Fruit fly (Drosophila melanogaster) whole organism, embryonic: ENCODE measurements around the gene CG33641.
A peak's percentile ranks its signal among the peaks of the same experiment; 100 is the strongest.

Experiments
- CG11085 ChIP-seq: fragments of 200-800 bp; sonication (Bioruptor generic); IDR thresholded peaks from 2 replicates; pipeline ENCODE4 v1.3.6; 2022; ENCODE audit warnings: missing biosample characterization, missing genetic modification characterization
- CG11560 ChIP-seq: fragments of 200-800 bp; sonication (Bioruptor generic); IDR thresholded peaks from 3 replicates; pipeline ENCODE4 v1.3.6; 2022; ENCODE audit warnings: missing biosample characterization, missing genetic modification characterization
- CG11695 ChIP-seq: fragments of 200-800 bp; sonication (Bioruptor generic); IDR thresholded peaks from 3 replicates; pipeline ENCODE4 v1.3.6; 2022; ENCODE audit warnings: missing biosample characterization, missing genetic modification characterization
- CG11723 ChIP-seq: fragments of 200-800 bp; sonication (Bioruptor generic); optimal IDR thresholded peaks from 2 replicates; lab custom pipeline; 2017; ENCODE audit warnings: missing biosample characterization, mild to moderate bottlenecking, missing genetic modification characterization
- CG12299 ChIP-seq: fragments of 200-800 bp; sonication (Bioruptor generic); optimal IDR thresholded peaks from 2 replicates; lab custom pipeline; 2018; ENCODE audit warnings: missing biosample characterization, mild to moderate bottlenecking, missing genetic modification characterization
- CG12769 ChIP-seq: fragments of 200-800 bp; sonication (Bioruptor generic); optimal IDR thresholded peaks from 2 replicates; lab custom pipeline; 2019; ENCODE audit warnings: missing biosample characterization, mild to moderate bottlenecking, missing genetic modification characterization, moderate library complexity
- CG13894 ChIP-seq: fragments of 200-800 bp; sonication (Bioruptor generic); optimal IDR thresholded peaks from 3 replicates; lab custom pipeline; 2018; ENCODE audit warnings: missing biosample characterization, mild to moderate bottlenecking, missing genetic modification characterization, moderate library complexity
- CG14710 ChIP-seq: fragments of 200-800 bp; sonication (Bioruptor generic); optimal IDR thresholded peaks from 3 replicates; lab custom pipeline; 2019; ENCODE audit warnings: missing biosample characterization, mild to moderate bottlenecking, missing genetic modification characterization, moderate library complexity
- CG1647 ChIP-seq: fragments of 200-800 bp; sonication (Bioruptor generic); optimal IDR thresholded peaks from 3 replicates; lab custom pipeline; 2016; ENCODE audit warnings: missing biosample characterization, missing genetic modification characterization
- CG17361 ChIP-seq: fragments of 200-800 bp; sonication (Bioruptor generic); IDR thresholded peaks from 3 replicates; pipeline ENCODE4 v1.3.6; 2022; ENCODE audit warnings: missing biosample characterization, missing genetic modification characterization
- CG18599 ChIP-seq: fragments of 200-800 bp; sonication (Bioruptor generic); optimal IDR thresholded peaks from 3 replicates; lab custom pipeline; 2017; ENCODE audit warnings: missing biosample characterization, missing genetic modification characterization, mild to moderate bottlenecking, moderate library complexity, missing genetic modification reagents
- CG2199 ChIP-seq: fragments of 200-800 bp; sonication (Bioruptor generic); IDR thresholded peaks from 3 replicates; pipeline ENCODE4 v1.3.6; 2022; ENCODE audit warnings: missing biosample characterization, missing genetic modification characterization
- CG4360 ChIP-seq: fragments of 200-800 bp; sonication (Bioruptor generic); IDR thresholded peaks from 2 replicates; pipeline ENCODE4 v1.3.6; 2022; ENCODE audit warnings: missing biosample characterization, missing genetic modification characterization
- CG7357 ChIP-seq: fragments of 200-800 bp; sonication (Bioruptor generic); IDR thresholded peaks from 3 replicates; pipeline ENCODE4 v1.3.6; 2022; ENCODE audit warnings: missing biosample characterization, missing genetic modification characterization
- Chrac-16 ChIP-seq: fragments of 200-800 bp; sonication (Bioruptor generic); optimal IDR thresholded peaks from 3 replicates; lab custom pipeline; 2016; ENCODE audit warnings: missing biosample characterization, missing genetic modification characterization
- Dbx ChIP-seq: fragments of 200-800 bp; sonication (Bioruptor generic); IDR thresholded peaks from 3 replicates; pipeline ENCODE4 v1.3.6; 2022; ENCODE audit warnings: missing biosample characterization, missing genetic modification characterization
- Dip3 ChIP-seq: fragments of 200-800 bp; sonication (Bioruptor generic); optimal IDR thresholded peaks from 3 replicates; lab custom pipeline; 2016; ENCODE audit warnings: missing biosample characterization, missing genetic modification characterization
- Nf-YB ChIP-seq: fragments of 200-800 bp; sonication (Bioruptor generic); optimal IDR thresholded peaks from 3 replicates; lab custom pipeline; 2019; ENCODE audit warnings: missing biosample characterization, mild to moderate bottlenecking, missing genetic modification characterization, moderate library complexity
- PHDP ChIP-seq: fragments of 200-800 bp; sonication (Bioruptor generic); optimal IDR thresholded peaks from 3 replicates; lab custom pipeline; 2018; ENCODE audit warnings: missing biosample characterization, mild to moderate bottlenecking, missing genetic modification characterization, moderate library complexity
- Rfx ChIP-seq: fragments of 200-800 bp; sonication (Bioruptor generic); IDR thresholded peaks from 2 replicates; pipeline ENCODE4 v1.3.6; 2022; ENCODE audit warnings: missing biosample characterization, missing genetic modification characterization
- Sin3A ChIP-seq: fragments of >200 bp; optimal IDR thresholded peaks from 2 replicates; lab custom pipeline; 2018
- Vsx1 ChIP-seq: fragments of 200-800 bp; sonication (Bioruptor generic); optimal IDR thresholded peaks from 2 replicates; lab custom pipeline; 2017; ENCODE audit warnings: missing biosample characterization, mild to moderate bottlenecking, missing genetic modification characterization, missing genetic modification reagents
- abd-A ChIP-seq: fragments of 200-800 bp; sonication (Bioruptor generic); optimal IDR thresholded peaks from 3 replicates; lab custom pipeline; 2019; ENCODE audit warnings: missing biosample characterization, mild to moderate bottlenecking, missing genetic modification characterization, moderate library complexity
- ase ChIP-seq: fragments of 200-800 bp; sonication (Bioruptor generic); IDR thresholded peaks from 3 replicates; pipeline ENCODE4 v1.3.6; 2022; ENCODE audit warnings: missing biosample characterization, missing genetic modification characterization
- caup ChIP-seq: fragments of 200-800 bp; sonication (Bioruptor generic); optimal IDR thresholded peaks from 3 replicates; lab custom pipeline; 2017; ENCODE audit warnings: missing biosample characterization, mild to moderate bottlenecking, missing genetic modification characterization, moderate library complexity; ENCODE audit not compliant: severe bottlenecking
- cg ChIP-seq: fragments of 200-800 bp; sonication (Bioruptor generic); optimal IDR thresholded peaks from 3 replicates; lab custom pipeline; 2019; ENCODE audit warnings: missing biosample characterization, mild to moderate bottlenecking, missing genetic modification characterization, moderate library complexity
- chinmo ChIP-seq: fragments of 200-800 bp; sonication (Bioruptor generic); IDR thresholded peaks from 4 replicates; pipeline ENCODE4 v1.3.6; 2022; ENCODE audit warnings: missing biosample characterization, missing genetic modification characterization; ENCODE audit not compliant: partially characterized antibody
- crol ChIP-seq: fragments of 200-800 bp; sonication (Bioruptor generic); IDR thresholded peaks from 2 replicates; pipeline ENCODE4 v1.3.6; 2022; ENCODE audit warnings: missing biosample characterization, missing genetic modification characterization
- exex ChIP-seq: fragments of 200-800 bp; sonication (Bioruptor generic); optimal IDR thresholded peaks from 4 replicates; lab custom pipeline; 2018; ENCODE audit warnings: missing biosample characterization, mild to moderate bottlenecking, missing genetic modification characterization, moderate library complexity
- grau ChIP-seq: fragments of 200-800 bp; optimal IDR thresholded peaks from 3 replicates; lab custom pipeline; 2019; ENCODE audit warnings: missing biosample characterization, mild to moderate bottlenecking, missing genetic modification characterization, moderate library complexity
- kni ChIP-seq: fragments of 200-800 bp; sonication (Bioruptor generic); optimal IDR thresholded peaks from 3 replicates; lab custom pipeline; 2017; ENCODE audit warnings: mild to moderate bottlenecking, missing biosample characterization, missing genetic modification reagents, missing genetic modification characterization
- knrl ChIP-seq: fragments of 200-800 bp; sonication (Bioruptor generic); IDR thresholded peaks from 3 replicates; pipeline ENCODE4 v1.3.6; 2022; ENCODE audit warnings: missing biosample characterization, missing genetic modification characterization; ENCODE audit not compliant: partially characterized antibody
- mirr ChIP-seq: fragments of 200-800 bp; sonication (Bioruptor generic); optimal IDR thresholded peaks from 3 replicates; lab custom pipeline; 2018; ENCODE audit warnings: missing biosample characterization, mild to moderate bottlenecking, missing genetic modification characterization
- nerfin-1 ChIP-seq: fragments of 200-800 bp; sonication (Bioruptor generic); optimal IDR thresholded peaks from 3 replicates; lab custom pipeline; 2019; ENCODE audit warnings: missing biosample characterization, mild to moderate bottlenecking, missing genetic modification characterization, moderate library complexity
- nom ChIP-seq: fragments of 200-800 bp; sonication (Bioruptor generic); optimal IDR thresholded peaks from 2 replicates; lab custom pipeline; 2017; ENCODE audit warnings: missing biosample characterization, missing genetic modification characterization, mild to moderate bottlenecking, moderate library complexity, missing genetic modification reagents
- onecut ChIP-seq: fragments of 200-800 bp; sonication (Bioruptor generic); IDR thresholded peaks from 2 replicates; pipeline ENCODE4 v1.3.6; 2022; ENCODE audit warnings: missing biosample characterization, missing genetic modification characterization
- pb ChIP-seq: fragments of 200-800 bp; sonication (Bioruptor generic); optimal IDR thresholded peaks from 3 replicates; lab custom pipeline; 2016; ENCODE audit warnings: missing biosample characterization, missing genetic modification characterization
- ranshi ChIP-seq: fragments of 200-800 bp; sonication (Bioruptor generic); IDR thresholded peaks from 2 replicates; pipeline ENCODE4 v1.3.6; 2022; ENCODE audit warnings: missing biosample characterization, missing genetic modification characterization
- sd ChIP-seq: fragments of 200-800 bp; sonication (Bioruptor generic); optimal IDR thresholded peaks from 3 replicates; lab custom pipeline; 2018; ENCODE audit warnings: missing biosample characterization, mild to moderate bottlenecking, missing genetic modification characterization, moderate library complexity
- sens-2 ChIP-seq: fragments of 200-800 bp; sonication (Bioruptor generic); IDR thresholded peaks from 2 replicates; pipeline ENCODE4 v1.3.6; 2022; ENCODE audit warnings: missing biosample characterization, missing genetic modification characterization
- sima ChIP-seq: fragments of 200-800 bp; sonication (Bioruptor generic); optimal IDR thresholded peaks from 2 replicates; lab custom pipeline; 2016; ENCODE audit warnings: missing biosample characterization, missing genetic modification characterization
- sob ChIP-seq: fragments of 200-800 bp; sonication (Bioruptor generic); IDR thresholded peaks from 2 replicates; pipeline ENCODE4 v1.3.6; 2022; ENCODE audit warnings: missing biosample characterization, missing genetic modification characterization
- wor ChIP-seq: fragments of 200-800 bp; sonication (Bioruptor generic); IDR thresholded peaks from 2 replicates; pipeline ENCODE4 v1.3.6; 2022; ENCODE audit warnings: missing biosample characterization, missing genetic modification characterization
- z ChIP-seq: fragments of 200-800 bp; sonication (Bioruptor generic); IDR thresholded peaks from 3 replicates; pipeline ENCODE4 v1.3.6; 2022; ENCODE audit warnings: missing biosample characterization, missing genetic modification characterization

The CG33641 gene

DNA sequence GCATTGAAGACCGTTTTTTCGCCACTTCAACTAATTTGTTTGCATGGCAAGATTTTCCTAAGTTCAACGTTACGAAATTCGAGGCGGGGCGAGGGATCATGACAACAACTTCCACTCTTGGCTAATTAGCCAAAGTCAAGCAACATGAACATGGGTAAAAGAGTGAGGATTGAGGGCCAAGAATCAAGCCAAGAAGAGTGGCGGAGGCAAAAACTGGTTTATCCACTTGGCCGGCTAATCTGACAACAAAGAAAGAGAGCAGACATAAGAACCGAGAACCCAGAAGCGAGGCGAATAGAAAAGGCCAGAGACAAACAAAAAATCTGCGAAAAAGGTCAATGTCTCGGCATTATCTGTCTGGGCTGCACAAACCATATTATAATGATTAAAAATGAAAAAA, 23.8 kb downstream of the CG33641 start:
- TF ChIP-seq chinmo (GFP tag; lab: Robert Waterston, UW) (peak; percentile 68; the same call in 1 of the 4 replicates), Vsx1 (GFP tag; lab: Kevin White, UChicago) (peak; percentile 72), Sin3A (lab: Kevin White, UChicago) (no peak), ase (GFP tag; lab: Robert Waterston, UW) (no peak), cg (GFP tag; lab: Kevin White, UChicago) (no peak)
- TF ChIP-seq, all 482 proteins: peak for 2

DNA sequence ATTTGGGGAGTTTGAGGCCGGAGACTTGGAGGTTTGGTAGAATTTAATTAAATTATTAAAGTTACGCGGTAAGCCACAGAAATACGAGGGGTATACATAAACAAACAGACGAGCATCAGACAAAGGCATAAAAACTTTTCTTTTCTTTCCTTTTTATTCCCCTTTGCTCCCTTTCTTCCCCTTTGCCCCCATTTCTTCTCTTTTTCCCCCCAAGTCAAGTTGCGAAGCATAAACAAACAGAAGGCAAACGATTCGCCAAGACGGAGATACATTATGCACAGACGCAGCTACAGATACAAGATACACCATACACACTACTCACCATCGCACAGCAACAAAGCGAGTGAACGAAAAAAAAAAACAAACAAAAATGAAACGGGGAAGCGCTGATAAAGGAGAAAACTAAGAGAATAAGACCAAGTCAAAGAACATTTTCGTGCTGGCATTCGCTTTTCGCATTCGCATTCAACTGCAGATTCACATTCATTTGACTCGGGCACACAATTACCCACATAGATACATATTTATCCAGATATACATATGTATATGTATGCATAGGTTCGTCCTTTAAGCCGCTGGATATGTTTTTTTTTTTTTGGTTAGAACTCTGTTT, 25.8 kb downstream of the CG33641 start:
- TF ChIP-seq CG7357: 0 out of 3 replicates have a peak, but pooled peaks have one; percentile 30
- TF ChIP-seq sob (GFP tag; lab: Robert Waterston, UW): 0 out of 2 replicates have a peak, but pooled peaks have one; percentile 7
- TF ChIP-seq z: no peak
- TF ChIP-seq pb (GFP tag; lab: Kevin White, UChicago): no peak
- TF ChIP-seq CG4360 (GFP tag; lab: Robert Waterston, UW): 0 out of 2 replicates have a peak, but pooled peaks have one; percentile 11
- peak; percentile 22 for TF ChIP-seq nom (GFP tag; lab: Kevin White, UChicago)
- peak; percentile 74 for TF ChIP-seq crol (GFP tag; lab: Robert Waterston, UW)
- TF ChIP-seq CG2199 (GFP tag; lab: Robert Waterston, UW): peak; percentile 62; the same call in 1 of the 3 replicates
- no peak for TF ChIP-seq CG17361 (GFP tag; lab: Robert Waterston, UW)
- TF ChIP-seq, all 482 proteins: peak for 6

DNA sequence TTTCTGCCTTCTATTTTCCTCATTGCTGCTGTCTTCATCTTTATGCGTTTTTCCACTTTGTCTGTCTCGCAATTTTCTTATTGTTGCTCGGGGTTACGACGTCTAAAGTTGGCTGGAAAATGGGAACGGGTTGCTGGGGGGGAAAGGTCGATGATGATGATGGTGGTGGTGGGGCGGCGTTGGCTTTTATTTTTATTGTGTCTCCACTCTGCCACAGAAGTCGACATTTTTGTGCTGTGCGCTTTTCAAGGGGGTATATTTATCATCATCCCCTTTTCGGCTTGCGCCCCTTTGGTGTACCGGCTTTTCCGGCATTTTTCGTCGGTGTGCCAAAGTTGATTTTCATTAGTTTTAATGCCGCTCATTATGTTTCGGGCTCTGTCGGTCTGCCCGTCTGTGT, 26.6 kb downstream of the CG33641 start:
- peak; percentile 37 for TF ChIP-seq sd
- no peak for TF ChIP-seq Sin3A (lab: Kevin White, UChicago)
- TF ChIP-seq CG13894 (tag; lab: Kevin White, UChicago): peak; percentile 45
- no peak for TF ChIP-seq wor (GFP tag; lab: Robert Waterston, UW)
- 0 out of 3 replicates have a peak, but pooled peaks have one; percentile 10 for TF ChIP-seq CG11695 (GFP tag; lab: Robert Waterston, UW)
- TF ChIP-seq crol (GFP tag; lab: Robert Waterston, UW): peak; percentile 75
- peak; percentile 36 for TF ChIP-seq CG18599 (GFP tag; lab: Kevin White, UChicago)
- TF ChIP-seq ranshi (GFP tag; lab: Robert Waterston, UW): peak; percentile 17; the same call in 1 of the 2 replicates
- peak; percentile 30; the same call in 1 of the 2 replicates for TF ChIP-seq onecut (GFP tag; lab: Robert Waterston, UW)
- TF ChIP-seq abd-A: peak; percentile 97
- TF ChIP-seq CG11560 (tag; lab: Robert Waterston, UW): no peak
- TF ChIP-seq nerfin-1 (tag; lab: Kevin White, UChicago): peak; percentile 67
- peak; percentile 6 for TF ChIP-seq exex (tag; lab: Kevin White, UChicago)

DNA sequence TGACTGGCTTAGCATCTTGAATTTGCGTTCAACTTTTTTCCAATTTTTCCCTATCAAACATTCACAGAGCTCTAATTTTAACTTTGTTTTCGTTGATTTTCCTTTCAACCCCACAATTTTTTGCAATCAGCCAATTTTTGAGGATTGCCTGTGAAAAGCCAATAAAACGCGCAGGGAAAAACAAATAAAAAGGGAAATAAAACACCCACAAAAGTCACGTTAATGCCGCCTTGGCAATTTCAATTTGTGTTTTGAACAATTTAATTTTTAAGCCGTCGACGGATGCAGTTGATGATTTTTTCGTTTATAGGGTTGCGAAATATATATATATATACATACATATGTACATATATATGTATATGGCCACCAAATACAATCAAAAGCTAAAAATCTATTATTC, 40.1 kb downstream of the CG33641 start:
- TF ChIP-seq grau (tag; lab: Kevin White, UChicago) (no peak), Dip3 (no peak), CG14710 (no peak), Rfx (GFP tag; lab: Robert Waterston, UW) (no peak), CG11723 (no peak), mirr (GFP tag; lab: Kevin White, UChicago) (no peak), CG1647 (GFP tag; lab: Kevin White, UChicago) (no peak), knrl (GFP tag; lab: Robert Waterston, UW) (no peak), Dbx (GFP tag; lab: Robert Waterston, UW) (no peak), Nf-YB (GFP tag; lab: Kevin White, UChicago) (no peak), kni (GFP tag; lab: Kevin White, UChicago) (no peak), CG12769 (no peak), CG12299 (tag; lab: Kevin White, UChicago) (no peak), caup (GFP tag; lab: Kevin White, UChicago) (no peak), sima (no peak), PHDP (tag; lab: Kevin White, UChicago) (no peak), Chrac-16 (GFP tag; lab: Kevin White, UChicago) (no peak), CG11085 (GFP tag; lab: Robert Waterston, UW) (no peak), sens-2 (GFP tag; lab: Robert Waterston, UW) (no peak)
- TF ChIP-seq, all 482 proteins: peak for 0
